Worm (Caenorhabditis elegans): Measurements from ENCODE around the gene dhhc-6.

dhhc-6 gene

ce11 chrIV:12089551-12089950 lies 35.2 kb upstream of the dhhc-6 start, which contains the start of gene F11A10.6:
TSS of gene F11A10.6 (minus strand) at chrIV:12089651.
- TF ChIP-seq unc-62 (GFP tag; optimal IDR thresholded peaks at IDR 0.05 in 1 of 2) (peak in 1 of 2 experiments; percentile 38), unc-62 (tag; optimal IDR thresholded peaks at IDR 0.05) (no peak), T20F7.1 (GFP tag; optimal IDR thresholded peaks at IDR 0.05) (no peak), vab-7 (GFP tag; IDR thresholded peaks at IDR 0.05) (no peak), ZK337.2 (GFP tag; IDR thresholded peaks at IDR 0.05) (no peak)

ce11 chrIV:12092113-12092512 lies 32.6 kb upstream of the dhhc-6 start, which contains the start of gene mig-32:
TSS of gene mig-32 (minus strand) at chrIV:12092213.
- TF ChIP-seq Y105C5A.15 (GFP tag; IDR thresholded peaks at IDR 0.05) (no peak), vab-7 (GFP tag; IDR thresholded peaks at IDR 0.05) (no peak), zip-11 (GFP tag; IDR thresholded peaks at IDR 0.05) (no peak), dmd-9 (GFP tag; IDR thresholded peaks at IDR 0.05) (no peak), dmd-6 (GFP tag; IDR thresholded peaks at IDR 0.05) (no peak), lin-1 (GFP tag; IDR thresholded peaks at IDR 0.05) (no peak), skn-1 (tag; optimal IDR thresholded peaks at IDR 0.05) (no peak)

ce11 chrIV:12093384-12093783 lies 31.4 kb upstream of the dhhc-6 start, which contains the start of gene cpsf-4:
TSS of gene cpsf-4 (minus strand) at chrIV:12093445.
- peak in 1 of 2 experiments; percentile 91 for TF ChIP-seq lsy-2 (tag; optimal IDR thresholded peaks at IDR 0.05)
- TF ChIP-seq ztf-7 (tag; optimal IDR thresholded peaks at IDR 0.05): no peak

ce11 chrIV:12093819-12094218 lies 30.9 kb upstream of the dhhc-6 start, which contains the start of gene F11A10.5:
TSS of gene F11A10.5 (plus strand) at chrIV:12094119.
- TF ChIP-seq hif-1 (tag; optimal IDR thresholded peaks at IDR 0.05) (peak in 1 of 2 experiments; percentile 32), daf-16 (GFP tag; optimal IDR thresholded peaks at IDR 0.05) (no peak), daf-16 (tag; optimal IDR thresholded peaks at IDR 0.05) (peak; percentile 24), mes-2 (tag; optimal IDR thresholded peaks at IDR 0.05; ENCODE audit: poor library complexity, severe bottlenecking) (peak; percentile 28), ceh-28 (tag; optimal IDR thresholded peaks at IDR 0.05) (peak; percentile 3), unc-62 (GFP tag; optimal IDR thresholded peaks at IDR 0.05 in 1 of 2) (peak in 1 of 2 experiments; percentile 48), unc-62 (tag; optimal IDR thresholded peaks at IDR 0.05) (no peak), ZK337.2 (GFP tag; IDR thresholded peaks at IDR 0.05) (no peak)

ce11 chrIV:12096479-12096878 lies 28.3 kb upstream of the dhhc-6 start, which contains the start of gene mon-2:
TSS of gene mon-2 (plus strand) at chrIV:12096779.
- no peak for TF ChIP-seq ceh-20 (GFP tag; IDR thresholded peaks at IDR 0.05)
- no peak for TF ChIP-seq ztf-7 (tag; optimal IDR thresholded peaks at IDR 0.05)
- no peak for TF ChIP-seq lin-13 (GFP tag; optimal IDR thresholded peaks at IDR 0.05)
- no peak for TF ChIP-seq D1046.2 (GFP tag; IDR thresholded peaks at IDR 0.05)

- no peak for TF ChIP-seq mep-1 (tag; optimal IDR thresholded peaks at IDR 0.05)
- no peak for TF ChIP-seq set-16 (GFP tag; IDR thresholded peaks at IDR 0.05)
- no peak for TF ChIP-seq jun-1 (tag; optimal IDR thresholded peaks at IDR 0.05)
- no peak for TF ChIP-seq dve-1 (tag; optimal IDR thresholded peaks at IDR 0.05; ENCODE audit: insufficient read depth)
- TF ChIP-seq mdl-1 (tag; optimal IDR thresholded peaks at IDR 0.05): no peak
- TF ChIP-seq pqm-1 (tag; optimal IDR thresholded peaks at IDR 0.05): no peak
- TF ChIP-seq D1046.2 (GFP tag; IDR thresholded peaks at IDR 0.05): no peak
- no peak for TF ChIP-seq ceh-20 (GFP tag; IDR thresholded peaks at IDR 0.05)
- TF ChIP-seq nhr-111 (GFP tag; optimal IDR thresholded peaks at IDR 0.05): no peak
- no peak for TF ChIP-seq ceh-62 (tag; optimal IDR thresholded peaks at IDR 0.05)
- no peak for TF ChIP-seq T26A8.4 (GFP tag; IDR thresholded peaks at IDR 0.05)
- no peak for TF ChIP-seq gei-8 (GFP tag; optimal IDR thresholded peaks at IDR 0.05)
- TF ChIP-seq dmd-6 (GFP tag; IDR thresholded peaks at IDR 0.05): no peak
- TF ChIP-seq lin-38 (GFP tag; IDR thresholded peaks at IDR 0.05): no peak
- TF ChIP-seq madf-5 (GFP tag; IDR thresholded peaks at IDR 0.05): no peak
- TF ChIP-seq ztf-7 (tag; optimal IDR thresholded peaks at IDR 0.05): no peak
- TF ChIP-seq pha-4 (GFP tag; IDR thresholded peaks at IDR 0.05): no peak
- no peak for TF ChIP-seq pha-4 (tag; optimal IDR thresholded peaks at IDR 0.05)
- no peak for TF ChIP-seq attf-4 (tag; optimal IDR thresholded peaks at IDR 0.05)
Observed at ce11 chrIV:12105558-12105957, 19.2 kb upstream of the dhhc-6 start, which contains the start of gene M18.3. TSS of gene M18.3 (plus strand) at chrIV:12105858.
